Worm (Caenorhabditis elegans) whole organism, young adult: Measurements from ENCODE around the gene B0310.6.

ENCODE experiments used
- C06A6.2 ChIP-seq: fragments of 200-800 bp; sonication (Bioruptor generic); conservative IDR thresholded peaks from 2 replicates; pipeline ENCODE4 v1.3.6; 2022; ENCODE audit warnings: missing genetic modification characterization, missing compliant biosample characterization
- C17E4.6 ChIP-seq: fragments of 200-800 bp; sonication (Bioruptor generic); IDR thresholded peaks from 2 replicates; pipeline ENCODE4 v1.3.6; 2022; ENCODE audit warnings: missing genetic modification reagents, missing genetic modification characterization, missing compliant biosample characterization
- F23B12.7 ChIP-seq: sonication (generic microtip); optimal IDR thresholded peaks from 2 replicates; lab custom pipeline; 2017; ENCODE audit warnings: missing genetic modification characterization, mild to moderate bottlenecking, missing compliant biosample characterization, antibody characterized with exemption, moderate library complexity; ENCODE audit not compliant: insufficient read depth
- F37B4.10 ChIP-seq: fragments of 200-800 bp; sonication (Bioruptor generic); IDR thresholded peaks from 2 replicates; pipeline ENCODE4 v1.3.6; 2022; ENCODE audit warnings: missing genetic modification characterization, missing compliant biosample characterization
- F49E8.2 ChIP-seq: sonication (generic microtip); optimal IDR thresholded peaks from 3 replicates; lab custom pipeline; 2017; ENCODE audit warnings: missing genetic modification characterization, mild to moderate bottlenecking, missing compliant biosample characterization, antibody characterized with exemption, moderate library complexity; ENCODE audit not compliant: insufficient read depth
- F52B5.7 ChIP-seq: sonication (generic microtip); optimal IDR thresholded peaks from 2 replicates; lab custom pipeline; 2016; ENCODE audit warnings: mild to moderate bottlenecking, missing genetic modification characterization, missing compliant biosample characterization
- aptf-2 ChIP-seq: fragments of 200-800 bp; sonication (Bioruptor generic); conservative IDR thresholded peaks from 2 replicates; pipeline ENCODE4 v1.3.6; 2022; ENCODE audit warnings: missing genetic modification reagents, missing genetic modification characterization, missing compliant biosample characterization
- athp-1 ChIP-seq: sonication (generic microtip); optimal IDR thresholded peaks from 2 replicates; lab custom pipeline; 2017; ENCODE audit warnings: mild to moderate bottlenecking, missing genetic modification characterization, missing compliant biosample characterization
- attf-5 ChIP-seq: fragments of 200-800 bp; sonication (Bioruptor generic); optimal IDR thresholded peaks from 2 replicates; lab custom pipeline; 2018; ENCODE audit warnings: mild to moderate bottlenecking, missing genetic modification characterization, missing compliant biosample characterization
- bed-2 ChIP-seq: fragments of 200-800 bp; sonication (Bioruptor generic); IDR thresholded peaks from 2 replicates; pipeline ENCODE4 v1.3.6; 2022; ENCODE audit warnings: missing genetic modification reagents, missing genetic modification characterization, missing compliant biosample characterization
- cebp-2 ChIP-seq: fragments of 200-800 bp; sonication (Bioruptor generic); IDR thresholded peaks from 2 replicates; pipeline ENCODE4 v1.3.6; 2022; ENCODE audit warnings: missing genetic modification characterization, missing compliant biosample characterization
- ceh-100 ChIP-seq: fragments of 200-800 bp; sonication (Bioruptor generic); IDR thresholded peaks from 2 replicates; pipeline ENCODE4 v1.3.6; 2022; ENCODE audit warnings: missing genetic modification reagents, missing genetic modification characterization, missing compliant biosample characterization
- ceh-91 ChIP-seq: fragments of 200-800 bp; sonication (Bioruptor generic); IDR thresholded peaks from 2 replicates; pipeline ENCODE4 v1.3.6; 2022; ENCODE audit warnings: missing genetic modification reagents, missing genetic modification characterization, missing compliant biosample characterization
- chd-7 ChIP-seq: sonication (generic microtip); optimal IDR thresholded peaks from 2 replicates; lab custom pipeline; 2016; ENCODE audit warnings: mild to moderate bottlenecking, missing genetic modification characterization, moderate library complexity, missing compliant biosample characterization
- dox-1 ChIP-seq: fragments of 200-800 bp; sonication (Bioruptor generic); IDR thresholded peaks from 2 replicates; pipeline ENCODE4 v1.3.6; 2022; ENCODE audit warnings: missing genetic modification reagents, missing genetic modification characterization, missing compliant biosample characterization
- efl-1 ChIP-seq: fragments of 150-350 bp; optimal IDR thresholded peaks from 2 replicates; lab custom pipeline; 2014; ENCODE audit warnings: missing biosample characterization, missing genetic modification reagents, missing genetic modification characterization
- hrde-1 ChIP-seq: sonication (generic microtip); optimal IDR thresholded peaks from 2 replicates; lab custom pipeline; 2016; ENCODE audit warnings: missing genetic modification characterization, mild to moderate bottlenecking, missing compliant biosample characterization, moderate library complexity, missing genotype, missing genetic modification reagents, borderline replicate concordance
- let-526 ChIP-seq: fragments of 200-800 bp; sonication (Bioruptor generic); IDR thresholded peaks from 2 replicates; pipeline ENCODE4 v1.3.6; 2022; ENCODE audit warnings: missing genetic modification reagents, missing genetic modification characterization, missing compliant biosample characterization
- let-607 ChIP-seq, 2 experiments: fragments of 200-800 bp in 1 of 2; sonication (Bioruptor generic) in 1 of 2; sonication (generic microtip) in 1 of 2; optimal IDR thresholded peaks; 2 replicates each; lab custom pipeline; 2016 to 2018; ENCODE audit warnings: mild to moderate bottlenecking in 2 of 2, missing compliant biosample characterization in 2 of 2, missing genetic modification characterization in 2 of 2, moderate library complexity in 2 of 2, missing genotype in 1 of 2
- lin-54 ChIP-seq: fragments of 200-800 bp; sonication (Bioruptor generic); optimal IDR thresholded peaks from 2 replicates; lab custom pipeline; 2018; ENCODE audit warnings: mild to moderate bottlenecking, missing genetic modification characterization, missing compliant biosample characterization
- lsy-27 ChIP-seq: sonication (generic microtip); optimal IDR thresholded peaks from 2 replicates; lab custom pipeline; 2017; ENCODE audit warnings: missing genetic modification characterization, mild to moderate bottlenecking, missing compliant biosample characterization, antibody characterized with exemption, missing genotype, borderline replicate concordance; ENCODE audit not compliant: insufficient read depth
- madf-10 ChIP-seq: sonication (generic microtip); optimal IDR thresholded peaks from 2 replicates; lab custom pipeline; 2016; ENCODE audit warnings: mild to moderate bottlenecking, missing genetic modification characterization, missing compliant biosample characterization
- madf-6 ChIP-seq: fragments of 200-800 bp; sonication (Bioruptor generic); IDR thresholded peaks from 2 replicates; pipeline ENCODE4 v1.3.6; 2022; ENCODE audit warnings: missing genetic modification reagents, missing genetic modification characterization, missing compliant biosample characterization
- mxl-1 ChIP-seq: sonication (generic microtip); optimal IDR thresholded peaks from 2 replicates; lab custom pipeline; 2016; ENCODE audit warnings: missing genetic modification characterization, missing compliant biosample characterization
- nhr-179 ChIP-seq: sonication (generic microtip); optimal IDR thresholded peaks from 2 replicates; lab custom pipeline; 2016; ENCODE audit warnings: mild to moderate bottlenecking, missing genetic modification characterization, missing compliant biosample characterization
- nhr-27 ChIP-seq: fragments of 200-800 bp; sonication (Bioruptor generic); optimal IDR thresholded peaks from 2 replicates; lab custom pipeline; 2018; ENCODE audit warnings: mild to moderate bottlenecking, missing genetic modification characterization, moderate library complexity, missing compliant biosample characterization
- nhr-80 ChIP-seq: sonication (generic microtip); optimal IDR thresholded peaks from 2 replicates; lab custom pipeline; 2016; ENCODE audit warnings: missing genetic modification characterization, missing compliant biosample characterization
- nhr-90 ChIP-seq: sonication (generic microtip); optimal IDR thresholded peaks from 2 replicates; lab custom pipeline; 2016; ENCODE audit warnings: missing genotype, mild to moderate bottlenecking, missing genetic modification characterization, missing compliant biosample characterization
- rcor-1 ChIP-seq: fragments of 200-800 bp; sonication (Bioruptor generic); IDR thresholded peaks from 2 replicates; pipeline ENCODE4 v1.3.6; 2022; ENCODE audit warnings: missing genetic modification reagents, missing genetic modification characterization, missing compliant biosample characterization
- sdz-38 ChIP-seq: sonication (generic microtip); optimal IDR thresholded peaks from 2 replicates; lab custom pipeline; 2016; ENCODE audit warnings: missing genotype, missing genetic modification characterization, missing compliant biosample characterization
- snpc-4 ChIP-seq, 5 experiments: fragments of 150-350 bp in 1 of 5; sonication (generic microtip) in 4 of 5; optimal IDR thresholded peaks; 2 replicates each; lab custom pipeline; 2014 to 2018; ENCODE audit warnings: missing genetic modification characterization in 5 of 5, missing biosample characterization in 3 of 5, antibody characterized with exemption in 2 of 5, mild to moderate bottlenecking in 2 of 5, missing compliant biosample characterization in 2 of 5, missing genotype in 2 of 5, moderate library complexity in 2 of 5, missing genetic modification reagents in 1 of 5
- unc-62 ChIP-seq: fragments of 150-350 bp; optimal IDR thresholded peaks from 2 replicates; lab custom pipeline; 2014; ENCODE audit warnings: missing biosample characterization, missing genetic modification reagents, missing genetic modification characterization
- zfh-2 ChIP-seq: fragments of 200-800 bp; sonication (Bioruptor generic); conservative IDR thresholded peaks from 2 replicates; pipeline ENCODE4 v1.3.6; 2022; ENCODE audit warnings: missing genetic modification reagents, missing genetic modification characterization, missing compliant biosample characterization
- zim-3 ChIP-seq: sonication (generic microtip); optimal IDR thresholded peaks from 2 replicates; lab custom pipeline; 2017; ENCODE audit warnings: mild to moderate bottlenecking, missing genetic modification characterization, moderate library complexity, missing compliant biosample characterization
- ztf-18 ChIP-seq: sonication (generic microtip); optimal IDR thresholded peaks from 2 replicates; lab custom pipeline; 2016; ENCODE audit warnings: missing genotype, mild to moderate bottlenecking, missing genetic modification characterization, missing compliant biosample characterization
- ztf-25 ChIP-seq: fragments of 200-800 bp; sonication (Bioruptor generic); IDR thresholded peaks from 2 replicates; pipeline ENCODE4 v1.3.6; 2022; ENCODE audit warnings: missing genetic modification reagents, missing genetic modification characterization, missing compliant biosample characterization
- ztf-3 ChIP-seq: fragments of 200-800 bp; sonication (Bioruptor generic); optimal IDR thresholded peaks from 2 replicates; lab custom pipeline; 2018; ENCODE audit warnings: mild to moderate bottlenecking, missing genetic modification characterization, missing compliant biosample characterization

The B0310.6 gene

ce11 chrX:530011-530410 lies 798 bp downstream of the B0310.6 start, which contains the start of gene ugt-46:
ugt-46 (minus strand) TSS chrX:530289.
- TF ChIP-seq lsy-27 (tag; lab: Kevin White, UChicago) (no peak), lin-54 (GFP tag; lab: Kevin White, UChicago) (no peak), athp-1 (tag; lab: Kevin White, UChicago) (no peak), nhr-80 (tag; lab: Kevin White, UChicago) (peak; percentile 70), bed-2 (GFP tag; lab: Robert Waterston, UW) (no peak)
- TF ChIP-seq, all 124 proteins: peak for 1

- TF ChIP-seq F52B5.7 (tag; lab: Kevin White, UChicago): no peak
- TF ChIP-seq attf-5 (GFP tag; lab: Kevin White, UChicago): no peak
- no peak for TF ChIP-seq snpc-4 (GFP tag; optimal IDR thresholded peaks at IDR 0.05; lab: Kevin White, UChicago)
- no peak for TF ChIP-seq snpc-4 (tag; optimal IDR thresholded peaks at IDR 0.05; lab: Kevin White, UChicago)
- no peak for TF ChIP-seq ceh-100 (GFP tag; lab: Robert Waterston, UW)
- no peak for TF ChIP-seq ztf-25 (GFP tag; lab: Robert Waterston, UW)
- no peak for TF ChIP-seq F37B4.10 (GFP tag; lab: Robert Waterston, UW)
- TF ChIP-seq madf-6 (GFP tag; lab: Robert Waterston, UW): no peak
- no peak for TF ChIP-seq hrde-1
- TF ChIP-seq C06A6.2 (GFP tag; lab: Robert Waterston, UW): no peak
- TF ChIP-seq ceh-91 (GFP tag; lab: Robert Waterston, UW): no peak
- TF ChIP-seq unc-62 (GFP tag; lab: Kevin White, UChicago): no peak
- no peak for TF ChIP-seq nhr-27 (tag; lab: Kevin White, UChicago)
- no peak for TF ChIP-seq zim-3 (tag; lab: Kevin White, UChicago)
- no peak for TF ChIP-seq F23B12.7 (tag; lab: Kevin White, UChicago)
Observed at ce11 chrX:529386-529785, 1.4 kb downstream of the B0310.6 start.

ce11 chrX:528761-529160 lies 2.0 kb downstream of the B0310.6 start:
- TF ChIP-seq dox-1 (GFP tag; lab: Robert Waterston, UW) (no peak), ztf-3 (no peak), zfh-2 (peak; percentile 61; the same call in 1 of the 2 replicates), let-607 (tag; optimal IDR thresholded peaks at IDR 0.05; lab: Kevin White, UChicago) (no peak)

ce11 chrX:527663-528062 lies 3.1 kb downstream of the B0310.6 start:
- TF ChIP-seq aptf-2 (GFP tag; lab: Robert Waterston, UW) (no peak), nhr-90 (no peak), C17E4.6 (no peak), mxl-1 (tag; lab: Kevin White, UChicago) (no peak), madf-10 (tag; lab: Kevin White, UChicago) (no peak), nhr-179 (no peak), ztf-18 (tag; lab: Kevin White, UChicago) (no peak), chd-7 (no peak), let-526 (no peak), sdz-38 (tag; lab: Kevin White, UChicago) (no peak), F49E8.2 (tag; lab: Kevin White, UChicago) (no peak), efl-1 (no peak), cebp-2 (GFP tag; lab: Robert Waterston, UW) (no peak), rcor-1 (GFP tag; lab: Robert Waterston, UW) (no peak)
- TF ChIP-seq, all 124 proteins: peak for 0
